Fruit fly (Drosophila melanogaster) whole organism, pupa: ENCODE measurements around the gene Phyhd1.

ENCODE experiments used
- CG10348 ChIP-seq: fragments of 200-800 bp; sonication (Bioruptor generic); IDR thresholded peaks from 2 replicates; pipeline ENCODE4 v1.3.6; 2022; ENCODE audit warnings: missing biosample characterization, missing genetic modification characterization
- CG12605 ChIP-seq: fragments of 200-800 bp; sonication (Bioruptor generic); IDR thresholded peaks from 2 replicates; pipeline ENCODE4 v1.3.6; 2022; ENCODE audit warnings: missing biosample characterization, missing genetic modification characterization
- CG13204 ChIP-seq: fragments of 200-800 bp; sonication (Bioruptor generic); optimal IDR thresholded peaks from 2 replicates; lab custom pipeline; 2018; ENCODE audit warnings: missing biosample characterization, mild to moderate bottlenecking, missing genetic modification characterization, moderate library complexity
- CG14655 ChIP-seq: fragments of 200-800 bp; sonication (Bioruptor generic); optimal IDR thresholded peaks from 3 replicates; lab custom pipeline; 2017; ENCODE audit warnings: mild to moderate bottlenecking, missing biosample characterization, missing genetic modification reagents, missing genetic modification characterization
- CG17806 ChIP-seq: fragments of 200-800 bp; sonication (Bioruptor generic); optimal IDR thresholded peaks from 2 replicates; lab custom pipeline; 2018; ENCODE audit warnings: missing biosample characterization, mild to moderate bottlenecking, missing genetic modification characterization, moderate library complexity
- CG32121 ChIP-seq: fragments of 200-800 bp; sonication (Bioruptor generic); IDR thresholded peaks from 2 replicates; pipeline ENCODE4 v1.3.6; 2022; ENCODE audit warnings: missing biosample characterization, missing genetic modification characterization
- CG4496 ChIP-seq: fragments of 200-800 bp; sonication (Bioruptor generic); IDR thresholded peaks from 3 replicates; pipeline ENCODE4 v1.3.6; 2022; ENCODE audit warnings: missing biosample characterization, missing genetic modification characterization
- CG8301 ChIP-seq: fragments of 200-800 bp; sonication (Bioruptor generic); optimal IDR thresholded peaks from 2 replicates; lab custom pipeline; 2018; ENCODE audit warnings: missing biosample characterization, mild to moderate bottlenecking, missing genetic modification characterization
- CG9948 ChIP-seq: fragments of 200-800 bp; sonication (Bioruptor generic); optimal IDR thresholded peaks from 2 replicates; lab custom pipeline; 2018; ENCODE audit warnings: missing biosample characterization, mild to moderate bottlenecking, missing genetic modification characterization, moderate library complexity
- EcR ChIP-seq: fragments of 200-800 bp; sonication (Bioruptor generic); optimal IDR thresholded peaks from 3 replicates; lab custom pipeline; 2019; ENCODE audit warnings: missing biosample characterization, missing genetic modification characterization, mild to moderate bottlenecking, moderate library complexity, missing genetic modification reagents
- Pif1A ChIP-seq: fragments of 200-800 bp; sonication (Bioruptor generic); optimal IDR thresholded peaks from 3 replicates; lab custom pipeline; 2016; ENCODE audit warnings: missing biosample characterization, missing genetic modification characterization
- Pif1B ChIP-seq: fragments of 200-800 bp; sonication (Bioruptor generic); optimal IDR thresholded peaks from 3 replicates; lab custom pipeline; 2016; ENCODE audit warnings: missing biosample characterization, missing genetic modification characterization
- Snoo ChIP-seq: fragments of 200-800 bp; sonication (Bioruptor generic); optimal IDR thresholded peaks from 3 replicates; lab custom pipeline; 2017; ENCODE audit warnings: missing biosample characterization, mild to moderate bottlenecking, missing genetic modification characterization, inconsistent platforms
- rn ChIP-seq: fragments of 200-800 bp; sonication (Bioruptor generic); IDR thresholded peaks from 2 replicates; pipeline ENCODE4 v1.3.6; 2022; ENCODE audit warnings: missing biosample characterization, missing genetic modification characterization

- TF ChIP-seq Snoo (tag; lab: Kevin White, UChicago), result no peak
- no peak for TF ChIP-seq CG13204 (GFP tag; lab: Kevin White, UChicago)
- TF ChIP-seq CG8301 (tag; lab: Kevin White, UChicago), result peak; percentile 41
- no peak for TF ChIP-seq CG32121
- peak; percentile 35 for TF ChIP-seq CG9948 (tag; lab: Kevin White, UChicago)
- peak; percentile 13 for TF ChIP-seq CG14655 (GFP tag; lab: Kevin White, UChicago)
- no peak for TF ChIP-seq CG12605
- no peak for TF ChIP-seq Pif1B
- no peak for TF ChIP-seq EcR
- peak; percentile 13 for TF ChIP-seq CG17806 (tag; lab: Kevin White, UChicago)
- TF ChIP-seq rn (GFP tag; lab: Robert Waterston, UW), result no peak
- TF ChIP-seq Pif1A (GFP tag; lab: Kevin White, UChicago), result peak; percentile 38
- TF ChIP-seq CG4496 (GFP tag; lab: Robert Waterston, UW), result no peak
- no peak for TF ChIP-seq CG10348 (GFP tag; lab: Robert Waterston, UW)
These were observed 48.9 kb downstream of the Phyhd1 start for dm6 chr3R:10631807-10632206.
